Worm (Caenorhabditis elegans) whole organism, young adult: ENCODE data around the gene C49C8.6.

Source experiments
- F33H1.4 ChIP-seq: fragments of 200-800 bp; sonication (Bioruptor generic); IDR thresholded peaks from 2 replicates; pipeline ENCODE4 v1.3.6; 2022; ENCODE audit warnings: missing genetic modification reagents, missing genetic modification characterization, missing compliant biosample characterization
- F39B2.1 ChIP-seq: fragments of 200-800 bp; sonication (Bioruptor generic); IDR thresholded peaks from 2 replicates; pipeline ENCODE4 v1.3.6; 2022; ENCODE audit warnings: missing genetic modification reagents, missing genetic modification characterization, missing compliant biosample characterization
- Y67H2A.10 ChIP-seq: fragments of 200-800 bp; sonication (Bioruptor generic); conservative IDR thresholded peaks from 2 replicates; pipeline ENCODE4 v1.3.6; 2022; ENCODE audit warnings: missing genetic modification reagents, missing genetic modification characterization, missing compliant biosample characterization
- athp-1 ChIP-seq: sonication (generic microtip); optimal IDR thresholded peaks from 2 replicates; lab custom pipeline; 2017; ENCODE audit warnings: mild to moderate bottlenecking, missing genetic modification characterization, missing compliant biosample characterization
- lag-1 ChIP-seq: fragments of 200-800 bp; sonication (Bioruptor generic); IDR thresholded peaks from 2 replicates; pipeline ENCODE4 v1.3.6; 2022; ENCODE audit warnings: missing genetic modification reagents, missing genetic modification characterization, missing compliant biosample characterization
- snpc-4 ChIP-seq, 5 experiments: fragments of 150-350 bp in 1 of 5; sonication (generic microtip) in 4 of 5; optimal IDR thresholded peaks; 2 replicates each; lab custom pipeline; 2014 to 2018; ENCODE audit warnings: missing genetic modification characterization in 5 of 5, missing biosample characterization in 3 of 5, antibody characterized with exemption in 2 of 5, mild to moderate bottlenecking in 2 of 5, missing compliant biosample characterization in 2 of 5, missing genotype in 2 of 5, moderate library complexity in 2 of 5, missing genetic modification reagents in 1 of 5

- TF ChIP-seq lag-1, result no peak
- no peak for TF ChIP-seq snpc-4 (GFP tag; optimal IDR thresholded peaks at IDR 0.05; lab: Kevin White, UChicago)
- no peak for TF ChIP-seq snpc-4 (tag; optimal IDR thresholded peaks at IDR 0.05; lab: Kevin White, UChicago)
- TF ChIP-seq athp-1 (tag; lab: Kevin White, UChicago), result no peak
- no peak for TF ChIP-seq F33H1.4 (GFP tag; lab: Robert Waterston, UW)
- no peak for TF ChIP-seq F39B2.1 (GFP tag; lab: Robert Waterston, UW)
- no peak for TF ChIP-seq Y67H2A.10 (GFP tag; lab: Robert Waterston, UW)
These were observed 42.7 kb downstream of the C49C8.6 start for ce11 chrIV:8615314-8615713.
